Worm (Caenorhabditis elegans): ENCODE measurements around the gene K11H12.6.

K11H12.6 gene

DNA sequence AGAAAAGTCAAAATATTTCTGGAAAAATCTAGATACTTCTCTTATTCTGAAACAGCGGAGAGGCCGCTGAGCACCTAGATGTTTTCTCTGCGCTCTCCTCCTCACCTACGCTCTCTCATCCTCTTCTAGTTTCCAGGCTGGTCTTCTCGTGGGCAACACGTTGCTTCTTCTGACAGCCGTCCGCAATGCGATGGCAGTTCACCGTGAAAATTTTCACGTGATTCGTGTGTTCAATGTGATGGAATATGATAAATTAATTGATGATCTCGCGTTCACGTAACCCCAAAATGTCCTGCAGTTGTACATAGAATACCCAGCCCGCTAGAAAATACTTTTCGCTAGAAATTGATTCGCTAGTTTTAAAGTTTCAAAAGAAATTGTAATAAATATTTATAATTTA, 33.5 kb upstream of the K11H12.6 start:
- TF ChIP-seq lin-11 (tag; optimal IDR thresholded peaks at IDR 0.05) (no peak), hlh-30 (tag; optimal IDR thresholded peaks at IDR 0.05; ENCODE audit: insufficient read depth) (no peak), ceh-31 (tag; optimal IDR thresholded peaks at IDR 0.05) (no peak), nhr-232 (tag; optimal IDR thresholded peaks at IDR 0.05) (no peak), pag-3 (tag; optimal IDR thresholded peaks at IDR 0.05; ENCODE audit: borderline replicate concordance) (no peak), ceh-22 (tag; optimal IDR thresholded peaks at IDR 0.05) (no peak), fkh-6 (tag; optimal IDR thresholded peaks at IDR 0.05) (no peak), pros-1 (tag; optimal IDR thresholded peaks at IDR 0.05) (no peak), ceh-18 (tag; optimal IDR thresholded peaks at IDR 0.05) (no peak), pax-1 (tag; optimal IDR thresholded peaks at IDR 0.05) (no peak), K09A11.1 (tag; optimal IDR thresholded peaks at IDR 0.05; ENCODE audit: insufficient read depth) (no peak), che-1 (tag; optimal IDR thresholded peaks at IDR 0.05) (no peak), dmd-4 (tag; optimal IDR thresholded peaks at IDR 0.05; ENCODE audit: borderline replicate concordance) (no peak), ets-4 (tag; optimal IDR thresholded peaks at IDR 0.05) (no peak), unc-3 (GFP tag; conservative IDR thresholded peaks at IDR 0.05) (no peak), unc-3 (tag; optimal IDR thresholded peaks at IDR 0.05) (no peak), elt-2 (tag; optimal IDR thresholded peaks at IDR 0.05) (no peak), ceh-24 (tag; optimal IDR thresholded peaks at IDR 0.05) (no peak), eyg-1 (tag; optimal IDR thresholded peaks at IDR 0.05) (no peak)

DNA sequence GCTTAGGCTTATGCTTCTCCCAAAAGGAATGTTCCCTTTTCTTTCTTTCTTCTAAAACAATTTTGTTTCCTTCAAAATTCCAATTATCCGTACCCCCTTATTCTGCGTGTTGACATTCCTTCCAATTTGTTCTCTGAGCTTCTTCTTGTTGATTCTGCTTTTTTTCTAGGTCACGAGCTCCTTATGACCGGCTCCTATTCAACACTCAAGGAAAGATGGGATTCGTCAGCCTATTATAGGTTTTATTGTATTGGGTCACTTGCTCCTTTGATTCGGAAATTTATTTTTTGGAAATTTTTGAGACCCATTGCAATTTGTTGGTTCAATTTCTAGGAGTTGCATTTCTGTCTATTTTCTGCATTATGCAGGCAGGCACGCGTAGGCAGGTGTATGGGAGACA, 27.9 kb upstream of the K11H12.6 start:
- no peak for TF ChIP-seq ceh-22 (tag; optimal IDR thresholded peaks at IDR 0.05)
- no peak for TF ChIP-seq unc-42 (tag; optimal IDR thresholded peaks at IDR 0.05)
- no peak for TF ChIP-seq nfya-1 (tag; optimal IDR thresholded peaks at IDR 0.05)
- no peak for TF ChIP-seq ets-4 (tag; optimal IDR thresholded peaks at IDR 0.05)
- no peak for TF ChIP-seq pha-2 (tag; optimal IDR thresholded peaks at IDR 0.05)
- no peak for TF ChIP-seq zip-5 (tag; optimal IDR thresholded peaks at IDR 0.05)
- TF ChIP-seq sox-2 (GFP tag; IDR thresholded peaks at IDR 0.05) = no peak
- no peak for TF ChIP-seq mec-3 (tag; optimal IDR thresholded peaks at IDR 0.05; ENCODE audit: borderline replicate concordance)
- TF ChIP-seq hlh-13 (GFP tag; optimal IDR thresholded peaks at IDR 0.05) = no peak
- TF ChIP-seq tbx-7 (tag; optimal IDR thresholded peaks at IDR 0.05) = no peak
- no peak for TF ChIP-seq che-1 (tag; optimal IDR thresholded peaks at IDR 0.05)
- no peak for TF ChIP-seq pax-1 (tag; optimal IDR thresholded peaks at IDR 0.05)
- no peak for TF ChIP-seq ahr-1 (tag; optimal IDR thresholded peaks at IDR 0.05)
- TF ChIP-seq C38D4.7 (GFP tag; optimal IDR thresholded peaks at IDR 0.05) = no peak
- no peak for TF ChIP-seq ref-2 (tag; optimal IDR thresholded peaks at IDR 0.05)
- TF ChIP-seq hlh-15 (tag; optimal IDR thresholded peaks at IDR 0.05) = no peak
- no peak for TF ChIP-seq ceh-14 (tag; optimal IDR thresholded peaks at IDR 0.05)
- no peak for TF ChIP-seq pha-4 (tag; optimal IDR thresholded peaks at IDR 0.05)

DNA sequence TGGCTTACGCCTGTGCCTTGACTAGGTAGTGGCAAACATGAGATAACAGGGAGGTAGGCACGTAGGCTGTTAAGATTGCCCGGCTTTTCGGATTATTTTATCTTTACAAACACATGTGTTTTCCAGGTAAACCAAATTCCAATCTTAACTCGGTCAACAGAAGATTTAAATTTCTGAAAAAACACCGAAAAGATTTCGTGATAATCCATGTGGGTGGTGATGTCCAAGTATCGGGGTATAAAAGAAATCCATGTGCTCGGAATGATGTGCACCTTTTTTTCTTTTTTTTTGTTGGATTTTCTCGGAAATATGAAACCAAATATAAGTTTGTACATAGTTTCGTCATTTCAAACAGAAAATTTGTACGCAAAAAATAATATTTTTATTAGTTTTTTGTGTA, 23.6 kb upstream of the K11H12.6 start:
- TF ChIP-seq ceh-9 (tag; optimal IDR thresholded peaks at IDR 0.05) (no peak), sox-4 (tag; optimal IDR thresholded peaks at IDR 0.05) (no peak), ceh-2 (tag; optimal IDR thresholded peaks at IDR 0.05) (no peak), ceh-18 (tag; optimal IDR thresholded peaks at IDR 0.05) (no peak), che-1 (tag; optimal IDR thresholded peaks at IDR 0.05) (no peak), fkh-6 (tag; optimal IDR thresholded peaks at IDR 0.05) (no peak), ahr-1 (tag; optimal IDR thresholded peaks at IDR 0.05) (no peak), ceh-24 (tag; optimal IDR thresholded peaks at IDR 0.05) (no peak), K02D7.2 (tag; optimal IDR thresholded peaks at IDR 0.05) (no peak), sdc-2 (tag; optimal IDR thresholded peaks at IDR 0.05) (no peak)

DNA sequence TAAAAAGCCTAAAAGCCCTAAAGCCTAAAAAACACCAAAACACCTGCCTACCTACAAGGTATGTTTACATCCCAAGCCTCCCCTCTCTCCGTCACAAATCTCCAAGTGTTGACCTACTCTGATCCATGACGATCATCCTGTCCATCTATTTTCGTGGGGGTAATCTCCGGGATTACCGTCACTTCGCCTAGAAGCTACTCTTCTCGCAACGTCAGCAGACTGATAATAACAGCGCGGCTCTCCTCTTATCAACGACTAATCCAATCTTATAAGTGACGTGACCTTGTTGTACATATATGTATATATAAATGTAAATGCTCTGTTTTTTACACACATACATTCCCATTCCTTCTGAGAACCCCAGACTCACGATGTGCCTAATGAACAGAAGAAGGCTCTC, 18.7 kb upstream of the K11H12.6 start:
- TF ChIP-seq ets-4 (tag; optimal IDR thresholded peaks at IDR 0.05) (no peak), C38D4.7 (GFP tag; optimal IDR thresholded peaks at IDR 0.05) (no peak), pha-4 (tag; optimal IDR thresholded peaks at IDR 0.05) (no peak), hlh-15 (tag; optimal IDR thresholded peaks at IDR 0.05) (no peak), ceh-24 (tag; optimal IDR thresholded peaks at IDR 0.05) (no peak), ceh-34 (tag; optimal IDR thresholded peaks at IDR 0.05) (no peak), ttx-3 (tag; optimal IDR thresholded peaks at IDR 0.05) (no peak), unc-55 (GFP tag; optimal IDR thresholded peaks at IDR 0.05) (no peak), lin-11 (tag; optimal IDR thresholded peaks at IDR 0.05) (no peak), ceh-2 (tag; optimal IDR thresholded peaks at IDR 0.05) (no peak), pax-1 (tag; optimal IDR thresholded peaks at IDR 0.05) (no peak), nhr-232 (tag; optimal IDR thresholded peaks at IDR 0.05) (no peak)

All from whole organism, late embryonic.